Fruit fly (Drosophila melanogaster): ENCODE results near the gene Dnali1.

Gene Dnali1

dm6 chr3R:11869675-11870074 is 23.4 kb downstream of the Dnali1 start (continued):
- TF ChIP-seq unpg (GFP tag; optimal IDR thresholded peaks at IDR 0.05): peak; percentile 23
- TF ChIP-seq jumu (GFP tag; optimal IDR thresholded peaks at IDR 0.05): no peak
- peak; percentile 51 for TF ChIP-seq CG2712 (tag; optimal IDR thresholded peaks at IDR 0.05)
- TF ChIP-seq dmrt99B (tag; optimal IDR thresholded peaks at IDR 0.05): peak; percentile 60
- peak; percentile 4 for TF ChIP-seq CG30403 (GFP tag; optimal IDR thresholded peaks at IDR 0.05)

- TF ChIP-seq otp (GFP tag; IDR thresholded peaks at IDR 0.05): peak; percentile 62; the same call in 1 of the 3 replicates
- no peak for TF ChIP-seq kni (GFP tag; optimal IDR thresholded peaks at IDR 0.05)
- TF ChIP-seq CG5245 (GFP tag; optimal IDR thresholded peaks at IDR 0.05): no peak
- peak; percentile 78 for TF ChIP-seq sens (GFP tag)
- no peak for TF ChIP-seq wdn (GFP tag; IDR thresholded peaks at IDR 0.05)
- TF ChIP-seq CG4854 (GFP tag; optimal IDR thresholded peaks at IDR 0.05): no peak
- peak; percentile 57 for TF ChIP-seq gro (GFP tag; optimal IDR thresholded peaks at IDR 0.05)
- TF ChIP-seq Chrac-16 (GFP tag; optimal IDR thresholded peaks at IDR 0.05): no peak
- no peak for TF ChIP-seq CG8478 (optimal IDR thresholded peaks at IDR 0.05)
- TF ChIP-seq aop (GFP tag; IDR thresholded peaks at IDR 0.05): no peak
- no peak for TF ChIP-seq CG10147 (GFP tag; optimal IDR thresholded peaks at IDR 0.05)
- TF ChIP-seq Abd-B (GFP tag; optimal IDR thresholded peaks at IDR 0.05): no peak
- TF ChIP-seq Dll (GFP tag; IDR thresholded peaks at IDR 0.05; ENCODE audit: partially characterized antibody): 0 out of 4 replicates have a peak, but pooled peaks have one; percentile 15
- no peak for TF ChIP-seq CG11560 (tag; IDR thresholded peaks at IDR 0.05)
- TF ChIP-seq Hsf (GFP tag; optimal IDR thresholded peaks at IDR 0.05): no peak
- TF ChIP-seq CG2116 (GFP tag; optimal IDR thresholded peaks at IDR 0.05): no peak
- TF ChIP-seq CG34422 (GFP tag; IDR thresholded peaks at IDR 0.05): peak; percentile 50; the same call in 1 of the 3 replicates
- no peak for TF ChIP-seq Camta (GFP tag; optimal IDR thresholded peaks at IDR 0.05)
- no peak for TF ChIP-seq Ets97D (GFP tag; optimal IDR thresholded peaks at IDR 0.05)
- peak; percentile 40 for TF ChIP-seq dm (GFP tag; optimal IDR thresholded peaks at IDR 0.05)
- TF ChIP-seq CG1024 (GFP tag; IDR thresholded peaks at IDR 0.05): no peak
- TF ChIP-seq CG4360 (GFP tag; IDR thresholded peaks at IDR 0.05): 0 out of 2 replicates have a peak, but pooled peaks have one; percentile 14
- TF ChIP-seq Hand (GFP tag; optimal IDR thresholded peaks at IDR 0.05): no peak
- TF ChIP-seq zfh2 (GFP tag; optimal IDR thresholded peaks at IDR 0.05): no peak
- no peak for TF ChIP-seq CG11723 (GFP tag; optimal IDR thresholded peaks at IDR 0.05)
- TF ChIP-seq Nf-YA (GFP tag; IDR thresholded peaks at IDR 0.05): no peak
- TF ChIP-seq Doc3 (GFP tag; IDR thresholded peaks at IDR 0.05; ENCODE audit: partially characterized antibody): no peak
- no peak for TF ChIP-seq hb (GFP tag; IDR thresholded peaks at IDR 0.05; ENCODE audit: partially characterized antibody)
- TF ChIP-seq CG4707 (GFP tag; optimal IDR thresholded peaks at IDR 0.05): no peak
- TF ChIP-seq CG2875 (GFP tag; optimal IDR thresholded peaks at IDR 0.05): no peak
- no peak for TF ChIP-seq Oaz (GFP tag; IDR thresholded peaks at IDR 0.05)
- TF ChIP-seq CG7987 (GFP tag; optimal IDR thresholded peaks at IDR 0.05): no peak
- TF ChIP-seq CG9215 (GFP tag; IDR thresholded peaks at IDR 0.05): no peak
- peak; percentile 17 for TF ChIP-seq CG11504 (tag; optimal IDR thresholded peaks at IDR 0.05)
- TF ChIP-seq Lhr (GFP tag; optimal IDR thresholded peaks at IDR 0.05): no peak
- TF ChIP-seq D19B (GFP tag; optimal IDR thresholded peaks at IDR 0.05): no peak
- TF ChIP-seq CG12744 (GFP tag; optimal IDR thresholded peaks at IDR 0.05): no peak
- no peak for TF ChIP-seq CG18764 (GFP tag; optimal IDR thresholded peaks at IDR 0.05)
- TF ChIP-seq fu2 (GFP tag; optimal IDR thresholded peaks at IDR 0.05): no peak
- no peak for TF ChIP-seq disco-r (GFP tag; optimal IDR thresholded peaks at IDR 0.05)
- TF ChIP-seq zen2 (GFP tag; IDR thresholded peaks at IDR 0.05; ENCODE audit: partially characterized antibody): 0 out of 3 replicates have a peak, but pooled peaks have one; percentile 14
- no peak for TF ChIP-seq ssp (GFP tag; IDR thresholded peaks at IDR 0.05)
- TF ChIP-seq Sin3A (optimal IDR thresholded peaks at IDR 0.05): no peak
- no peak for TF ChIP-seq fru (optimal IDR thresholded peaks at IDR 0.05)
- no peak for TF ChIP-seq CG6689 (GFP tag; IDR thresholded peaks at IDR 0.05)
- TF ChIP-seq dmrt11E (tag; optimal IDR thresholded peaks at IDR 0.05): no peak
These were observed 23.9 kb downstream of the Dnali1 start, which contains the start of gene CG6959 for dm6 chr3R:11869169-11869568. Gene CG6959, minus strand, starts transcription at chr3R:11869460.

All from whole organism, embryonic.